Worm (Caenorhabditis elegans): Measurements from ENCODE around the gene F47B8.14.

The F47B8.14 gene

DNA sequence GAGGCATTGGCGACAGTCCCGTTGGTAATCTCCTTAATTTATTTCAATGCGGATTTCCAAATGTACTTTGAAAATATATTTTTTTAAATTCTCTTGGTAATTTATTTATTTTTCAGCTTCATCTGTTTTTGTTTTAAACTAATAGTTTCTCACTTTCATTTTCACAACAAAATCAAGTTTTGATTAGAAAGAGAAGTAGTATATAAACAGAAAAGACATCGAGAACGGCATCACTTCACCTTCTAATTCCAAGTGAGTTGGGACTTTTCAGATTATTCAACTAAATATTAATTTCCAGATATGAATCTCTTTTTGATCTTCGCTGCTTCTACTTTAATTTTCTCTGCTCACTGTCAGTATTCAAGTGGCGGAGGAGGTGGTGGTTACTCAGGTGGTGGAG, at the start of gene F47B8.14:
Gene F47B8.14, plus strand, starts transcription at position 301 of the 400 bp plus-strand sequence.
- TF ChIP-seq lsy-2 (tag; optimal IDR thresholded peaks at IDR 0.05) (no peak), pqm-1 (tag; optimal IDR thresholded peaks at IDR 0.05) (no peak), ceh-8 (GFP tag; optimal IDR thresholded peaks at IDR 0.05) (no peak), mab-9 (GFP tag; IDR thresholded peaks at IDR 0.05) (no peak), dsc-1 (tag; optimal IDR thresholded peaks at IDR 0.05) (no peak), nhr-85 (tag) (no peak), lin-35 (GFP tag; optimal IDR thresholded peaks at IDR 0.05) (no peak), pag-3 (tag; optimal IDR thresholded peaks at IDR 0.05; ENCODE audit: borderline replicate concordance, insufficient read depth) (no peak), irx-1 (tag; optimal IDR thresholded peaks at IDR 0.05) (no peak), mdl-1 (tag; optimal IDR thresholded peaks at IDR 0.05) (no peak), jun-1 (tag; optimal IDR thresholded peaks at IDR 0.05) (no peak), zip-4 (GFP tag; optimal IDR thresholded peaks at IDR 0.05) (no peak), xbp-1 (tag; optimal IDR thresholded peaks at IDR 0.05) (no peak), C04F5.9 (tag; optimal IDR thresholded peaks at IDR 0.05) (no peak), ama-1 (optimal IDR thresholded peaks at IDR 0.05) (no peak), unc-86 (tag; optimal IDR thresholded peaks at IDR 0.05) (no peak), ztf-11 (tag; optimal IDR thresholded peaks at IDR 0.05) (no peak), elt-2 (tag; optimal IDR thresholded peaks at IDR 0.05) (no peak), nhr-77 (tag; optimal IDR thresholded peaks at IDR 0.05) (no peak), sptf-1 (tag; optimal IDR thresholded peaks at IDR 0.05) (no peak)

- TF ChIP-seq isw-1 (GFP tag; IDR thresholded peaks at IDR 0.05) (no peak), pqm-1 (tag; optimal IDR thresholded peaks at IDR 0.05) (no peak), jun-1 (tag; optimal IDR thresholded peaks at IDR 0.05) (no peak), lin-15B (tag; optimal IDR thresholded peaks at IDR 0.05) (no peak), zag-1 (tag; optimal IDR thresholded peaks at IDR 0.05) (no peak), alr-1 (tag; optimal IDR thresholded peaks at IDR 0.05; ENCODE audit: borderline replicate concordance) (no peak), mab-9 (GFP tag; IDR thresholded peaks at IDR 0.05) (no peak), unc-86 (tag; optimal IDR thresholded peaks at IDR 0.05) (no peak), egl-27 (tag; optimal IDR thresholded peaks at IDR 0.05) (no peak), zip-4 (GFP tag; optimal IDR thresholded peaks at IDR 0.05) (no peak), nhr-28 (tag; optimal IDR thresholded peaks at IDR 0.05) (no peak), fkh-10 (GFP tag; optimal IDR thresholded peaks at IDR 0.05) (no peak), sox-4 (tag; optimal IDR thresholded peaks at IDR 0.05) (no peak), vab-15 (tag; optimal IDR thresholded peaks at IDR 0.05) (no peak), elt-3 (tag; optimal IDR thresholded peaks at IDR 0.05) (no peak), lin-13 (GFP tag; optimal IDR thresholded peaks at IDR 0.05) (no peak), dsc-1 (tag; optimal IDR thresholded peaks at IDR 0.05) (no peak), ama-1 (optimal IDR thresholded peaks at IDR 0.05) (no peak)
These were observed 49.6 kb upstream of the F47B8.14 start, which contains the start of gene F40G12.5 for ce11 chrV:14270729-14271128. Gene F40G12.5 (minus strand): TSS chrV:14270829.

ce11 chrV:14273019-14273418, 47.3 kb upstream of the F47B8.14 start, which contains the start of gene F40G12.6:
Gene F40G12.6 (minus strand): TSS chrV:14273119.
- no peak for TF ChIP-seq ceh-63 (GFP tag; optimal IDR thresholded peaks at IDR 0.05)
- TF ChIP-seq lsy-2 (tag; optimal IDR thresholded peaks at IDR 0.05): no peak
- TF ChIP-seq unc-98 (GFP tag; IDR thresholded peaks at IDR 0.05): no peak
- TF ChIP-seq unc-30 (tag; optimal IDR thresholded peaks at IDR 0.05): no peak
- TF ChIP-seq efl-1 (optimal IDR thresholded peaks at IDR 0.05): no peak
- no peak for TF ChIP-seq efl-1 (GFP tag; optimal IDR thresholded peaks at IDR 0.05 in 1 of 2)
- no peak for TF ChIP-seq tlp-1 (tag; optimal IDR thresholded peaks at IDR 0.05)
- TF ChIP-seq vab-15 (tag; optimal IDR thresholded peaks at IDR 0.05): no peak
- no peak for TF ChIP-seq lin-35 (GFP tag; optimal IDR thresholded peaks at IDR 0.05)
- no peak for TF ChIP-seq mef-2 (tag; optimal IDR thresholded peaks at IDR 0.05)
- TF ChIP-seq aly-2 (tag; optimal IDR thresholded peaks at IDR 0.05): no peak
- TF ChIP-seq nhr-47 (tag; optimal IDR thresholded peaks at IDR 0.05): no peak
- TF ChIP-seq hpl-2 (GFP tag; optimal IDR thresholded peaks at IDR 0.05): no peak

Measured in whole organism, L1 larva.